Fruit fly (Drosophila melanogaster): Measurements from ENCODE around the gene CG4020.

The CG4020 gene

dm6 chrX:5947870-5948498 is 42.4 kb downstream of the CG4020 start, which contains the start of gene CG6041:
Gene CG6041, plus strand, starts transcription at chrX:5948160.
- TF ChIP-seq CG17806 (tag; optimal IDR thresholded peaks at IDR 0.05) (no peak), CG14655 (GFP tag; optimal IDR thresholded peaks at IDR 0.05) (no peak), gl (tag; optimal IDR thresholded peaks at IDR 0.05) (no peak), fd96Ca (GFP tag; IDR thresholded peaks at IDR 0.05) (no peak), CG8301 (tag; optimal IDR thresholded peaks at IDR 0.05) (no peak), D1 (tag; optimal IDR thresholded peaks at IDR 0.05) (no peak), CG4496 (GFP tag; IDR thresholded peaks at IDR 0.05) (no peak)

DNA sequence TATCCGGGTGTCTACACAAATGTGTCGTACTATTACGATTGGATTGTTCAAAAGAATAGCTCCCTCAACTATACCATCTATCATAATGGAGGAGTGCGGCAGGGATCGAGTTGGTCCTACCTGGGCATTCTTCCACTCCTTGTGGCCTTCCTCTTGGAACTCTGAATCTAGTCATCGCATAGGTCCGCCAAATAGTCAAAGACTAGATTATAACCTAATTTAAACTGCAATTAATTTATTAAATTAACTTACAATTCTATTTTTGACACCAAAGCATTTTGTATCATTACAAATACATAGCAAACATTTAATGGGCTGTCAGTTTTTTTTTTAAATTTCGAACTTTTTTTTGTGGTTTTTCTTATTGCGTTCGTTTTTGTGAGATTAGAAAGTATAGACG is 44.4 kb downstream of the CG4020 start, which contains the start of gene CG32755:
TSS of gene CG32755 (plus strand) at position 301 of the 400 bp plus-strand sequence.
- TF ChIP-seq CG13204 (GFP tag; optimal IDR thresholded peaks at IDR 0.05) = no peak
- TF ChIP-seq Ets98B (GFP tag; IDR thresholded peaks at IDR 0.05) = no peak
- no peak for TF ChIP-seq Pif1A (GFP tag; optimal IDR thresholded peaks at IDR 0.05)
- no peak for TF ChIP-seq CG8159 (tag; optimal IDR thresholded peaks at IDR 0.05)
- TF ChIP-seq CG15710 (tag; optimal IDR thresholded peaks at IDR 0.05) = no peak
- TF ChIP-seq CG8301 (tag; optimal IDR thresholded peaks at IDR 0.05) = no peak
- TF ChIP-seq CG9948 (tag; optimal IDR thresholded peaks at IDR 0.05) = no peak
- TF ChIP-seq D1 (tag; optimal IDR thresholded peaks at IDR 0.05) = no peak
- TF ChIP-seq CG4496 (GFP tag; IDR thresholded peaks at IDR 0.05) = no peak
- TF ChIP-seq CG34367 (tag; optimal IDR thresholded peaks at IDR 0.05) = no peak
- no peak for TF ChIP-seq CG17806 (tag; optimal IDR thresholded peaks at IDR 0.05)
- no peak for TF ChIP-seq gl (tag; optimal IDR thresholded peaks at IDR 0.05)
- no peak for TF ChIP-seq fd96Ca (GFP tag; IDR thresholded peaks at IDR 0.05)
- TF ChIP-seq Pif1B (GFP tag; optimal IDR thresholded peaks at IDR 0.05) = no peak
- no peak for TF ChIP-seq Snoo (tag; optimal IDR thresholded peaks at IDR 0.05)
- TF ChIP-seq rn (GFP tag; IDR thresholded peaks at IDR 0.05) = no peak
- TF ChIP-seq CG10348 (GFP tag; IDR thresholded peaks at IDR 0.05) = no peak
- no peak for TF ChIP-seq EcR (GFP tag; optimal IDR thresholded peaks at IDR 0.05)

- TF ChIP-seq rn (GFP tag; IDR thresholded peaks at IDR 0.05) = no peak
- TF ChIP-seq fd96Ca (GFP tag; IDR thresholded peaks at IDR 0.05) = no peak
- no peak for TF ChIP-seq CG8301 (tag; optimal IDR thresholded peaks at IDR 0.05)
- no peak for TF ChIP-seq CG32121 (GFP tag; IDR thresholded peaks at IDR 0.05)
- no peak for TF ChIP-seq D1 (tag; optimal IDR thresholded peaks at IDR 0.05)
- no peak for TF ChIP-seq CG34367 (tag; optimal IDR thresholded peaks at IDR 0.05)
- no peak for TF ChIP-seq CG10348 (GFP tag; IDR thresholded peaks at IDR 0.05)
- no peak for TF ChIP-seq Pif1A (GFP tag; optimal IDR thresholded peaks at IDR 0.05)
- TF ChIP-seq CG8159 (tag; optimal IDR thresholded peaks at IDR 0.05) = no peak
- TF ChIP-seq CG14655 (GFP tag; optimal IDR thresholded peaks at IDR 0.05) = no peak
- no peak for TF ChIP-seq CG9948 (tag; optimal IDR thresholded peaks at IDR 0.05)
- no peak for TF ChIP-seq CG15710 (tag; optimal IDR thresholded peaks at IDR 0.05)
- TF ChIP-seq Snoo (tag; optimal IDR thresholded peaks at IDR 0.05) = no peak
- TF ChIP-seq CG4496 (GFP tag; IDR thresholded peaks at IDR 0.05) = no peak
- TF ChIP-seq CG13204 (GFP tag; optimal IDR thresholded peaks at IDR 0.05) = no peak
- TF ChIP-seq Ets98B (GFP tag; IDR thresholded peaks at IDR 0.05) = no peak
- no peak for TF ChIP-seq CG17806 (tag; optimal IDR thresholded peaks at IDR 0.05)
- no peak for TF ChIP-seq CG12605 (GFP tag; IDR thresholded peaks at IDR 0.05)
- TF ChIP-seq gl (tag; optimal IDR thresholded peaks at IDR 0.05) = no peak
Measured at dm6 chrX:5952265-5952664, 46.7 kb downstream of the CG4020 start, which contains the start of gene CG6048. Gene CG6048, plus strand, starts transcription at chrX:5952565.

DNA sequence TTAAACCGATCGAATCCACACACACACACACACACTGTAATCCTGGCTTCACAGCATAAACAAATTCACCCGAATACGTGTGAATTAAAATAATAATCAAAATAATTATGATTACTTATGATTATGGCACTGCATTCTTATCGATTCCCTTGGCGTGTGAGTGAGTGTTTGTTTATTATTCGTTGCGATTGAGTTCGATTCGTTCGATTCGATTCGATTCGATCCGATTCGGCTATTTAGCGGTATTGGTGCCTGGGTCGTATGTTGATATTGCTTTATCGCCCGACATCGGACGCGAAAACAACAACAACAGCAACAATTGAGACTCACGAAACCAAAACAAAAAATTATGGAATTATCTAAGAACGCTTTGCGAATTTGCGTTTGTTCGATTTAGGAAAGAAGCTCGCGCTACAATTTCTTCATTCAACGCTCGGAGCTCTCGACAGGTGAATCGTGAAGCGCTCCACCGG is 49.7 kb downstream of the CG4020 start, which contains the start of gene CG6067:
TSS of gene CG6067 (plus strand) at position 423 of the 473 bp plus-strand sequence.
- TF ChIP-seq gl (tag; optimal IDR thresholded peaks at IDR 0.05) (no peak), Ets98B (GFP tag; IDR thresholded peaks at IDR 0.05) (no peak), CG13204 (GFP tag; optimal IDR thresholded peaks at IDR 0.05) (no peak), Pif1B (GFP tag; optimal IDR thresholded peaks at IDR 0.05) (no peak)

DNA sequence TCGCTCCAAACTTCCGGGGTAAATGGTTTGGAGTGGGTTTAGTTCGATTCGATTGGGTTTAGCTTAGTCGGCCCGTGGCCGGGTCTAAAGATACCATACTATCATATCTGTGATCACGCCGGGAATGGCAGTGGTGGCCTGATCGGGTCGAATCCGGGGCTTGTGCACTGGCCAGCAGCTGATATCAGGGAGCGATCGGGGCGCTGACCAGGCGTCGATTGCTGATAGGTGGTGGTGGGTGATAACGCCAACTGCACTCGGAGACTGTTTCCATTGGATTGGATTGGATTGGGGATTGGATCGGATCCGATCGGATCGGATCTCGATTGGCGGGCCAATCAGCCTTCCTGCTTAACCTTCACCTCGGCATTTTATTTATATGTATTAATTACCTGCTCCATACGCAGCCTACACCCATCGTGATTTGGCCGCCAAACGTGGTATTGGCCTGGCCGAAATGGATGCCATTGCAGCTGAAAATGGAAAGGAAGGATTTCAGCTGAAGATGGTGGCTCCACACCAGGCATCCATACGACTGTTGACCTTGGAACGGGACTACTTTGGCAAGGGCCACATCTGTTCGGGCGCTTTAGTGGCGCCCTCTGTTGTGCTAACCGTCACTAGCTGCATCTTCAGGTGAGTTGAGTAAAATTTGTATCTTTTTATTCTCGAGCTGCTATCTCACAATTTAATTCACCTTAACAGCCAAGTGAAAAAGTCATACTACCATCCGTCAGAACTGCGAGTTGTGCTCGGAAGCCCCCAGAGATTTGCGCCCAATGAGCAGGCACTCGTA is 51.3 kb downstream of the CG4020 start:
- TF ChIP-seq fd96Ca (GFP tag; IDR thresholded peaks at IDR 0.05) = no peak
- peak; percentile 55 for TF ChIP-seq EcR (GFP tag; optimal IDR thresholded peaks at IDR 0.05)
